2 worm cellular contexts compared by ENCODE assay signal in the genomic region with DNA sequence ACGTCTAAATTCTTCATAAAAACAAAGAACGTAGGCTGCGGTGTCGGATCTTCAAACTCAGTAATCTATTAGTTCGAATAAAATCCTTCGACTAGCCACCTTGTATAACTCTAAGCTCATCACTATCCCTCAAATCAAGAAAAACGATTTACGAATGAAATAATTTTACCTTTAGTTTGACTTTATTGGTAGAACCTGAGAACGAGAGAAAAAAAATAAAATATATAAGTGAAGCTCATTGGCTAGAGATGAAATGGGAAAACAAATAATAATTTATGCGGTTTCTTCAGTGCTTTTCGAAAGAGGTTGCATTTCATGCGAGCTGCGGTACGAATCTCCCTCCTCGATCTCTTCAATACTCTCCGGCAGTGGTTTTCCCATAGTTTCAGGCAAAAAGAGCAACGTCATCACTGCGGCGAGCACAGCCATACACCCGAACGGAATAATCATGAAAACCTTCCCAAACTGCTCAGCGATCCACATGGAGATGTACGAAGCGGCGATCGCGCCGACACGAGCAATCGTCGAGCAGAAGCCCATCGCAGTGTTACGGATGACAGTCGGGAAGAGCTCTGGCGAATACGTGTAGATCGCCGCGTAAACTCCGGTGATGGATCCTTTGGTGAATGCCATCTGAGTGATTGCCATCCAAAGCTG.
TF ChIP-seq lines count a peak whose summit lies in the region.

No protein-coding gene starts in this region.

TF ChIP-seq in whole organism, L1 larva, 84 proteins besides CTCF, POLR2A, EP300 and RAD21 (continued from another document):
- TF ChIP-seq pag-3 (tag; optimal IDR thresholded peaks at IDR 0.05; lab: Kevin White, UChicago; ENCODE audit: borderline replicate concordance, insufficient read depth) (no peak), nhr-71 (tag; optimal IDR thresholded peaks at IDR 0.05; lab: Kevin White, UChicago) (peak; percentile 81), irx-1 (tag; optimal IDR thresholded peaks at IDR 0.05; lab: Kevin White, UChicago) (no peak), nhr-47 (tag; optimal IDR thresholded peaks at IDR 0.05; lab: Kevin White, UChicago) (peak; percentile 67), lin-14 (GFP tag; optimal IDR thresholded peaks at IDR 0.05; lab: Kevin White, UChicago) (peak; percentile 36), snpc-4 (tag; optimal IDR thresholded peaks at IDR 0.05; lab: Kevin White, UChicago) (no peak), tbx-2 (tag; optimal IDR thresholded peaks at IDR 0.05; lab: Kevin White, UChicago) (peak; percentile 25)

TF ChIP-seq in whole organism, young adult, 124 proteins besides CTCF, POLR2A, EP300 and RAD21 (continued from another document):
- peak; percentile 72; the same call in 1 of the 2 replicates for TF ChIP-seq nhr-120 (GFP tag; IDR thresholded peaks at IDR 0.05; lab: Robert Waterston, UW)
- TF ChIP-seq nhr-90 (tag; optimal IDR thresholded peaks at IDR 0.05; lab: Kevin White, UChicago) = peak; percentile 93
- TF ChIP-seq ceh-79 (tag; optimal IDR thresholded peaks at IDR 0.05; lab: Kevin White, UChicago) = peak; percentile 94
- TF ChIP-seq F57C9.4 (tag; optimal IDR thresholded peaks at IDR 0.05; lab: Kevin White, UChicago) = no peak
- TF ChIP-seq madf-6 (GFP tag; IDR thresholded peaks at IDR 0.05; lab: Robert Waterston, UW) = peak; percentile 83
- TF ChIP-seq F39B2.1 (GFP tag; IDR thresholded peaks at IDR 0.05; lab: Robert Waterston, UW) = peak; percentile 94
- no peak for TF ChIP-seq lsy-27 (tag; optimal IDR thresholded peaks at IDR 0.05; lab: Kevin White, UChicago; ENCODE audit: borderline replicate concordance, insufficient read depth)
- TF ChIP-seq ceh-58 (GFP tag; IDR thresholded peaks at IDR 0.05; lab: Robert Waterston, UW) = no peak
- TF ChIP-seq F23B12.7 (tag; optimal IDR thresholded peaks at IDR 0.05; lab: Kevin White, UChicago; ENCODE audit: insufficient read depth) = peak; percentile 64
- TF ChIP-seq nhr-80 (tag; optimal IDR thresholded peaks at IDR 0.05; lab: Kevin White, UChicago) = peak; percentile 12
- peak; percentile 87 for TF ChIP-seq F52B5.7 (tag; optimal IDR thresholded peaks at IDR 0.05; lab: Kevin White, UChicago)
- TF ChIP-seq cebp-1 (GFP tag; IDR thresholded peaks at IDR 0.05; lab: Robert Waterston, UW) = peak; percentile 31; the same call in 1 of the 2 replicates
- peak; percentile 80 for TF ChIP-seq cebp-1 (tag; optimal IDR thresholded peaks at IDR 0.05; lab: Kevin White, UChicago)
- TF ChIP-seq lin-35 (GFP tag; optimal IDR thresholded peaks at IDR 0.05; lab: Kevin White, UChicago) = peak in 2 of 3 experiments; percentile 44 to 49
- peak; percentile 77; the same call in 1 of the 2 replicates for TF ChIP-seq egl-18 (GFP tag; IDR thresholded peaks at IDR 0.05; lab: Robert Waterston, UW)
- TF ChIP-seq dox-1 (GFP tag; IDR thresholded peaks at IDR 0.05; lab: Robert Waterston, UW) = peak; percentile 51
- TF ChIP-seq rec-8 (tag; optimal IDR thresholded peaks at IDR 0.05; lab: Kevin White, UChicago) = peak; percentile 46 to 48
- peak; percentile 83 for TF ChIP-seq lin-54 (GFP tag; optimal IDR thresholded peaks at IDR 0.05; lab: Kevin White, UChicago)
- TF ChIP-seq Y95B8A.8 (GFP tag; IDR thresholded peaks at IDR 0.05; lab: Robert Waterston, UW) = peak; percentile 85; the same call in 1 of the 2 replicates
- TF ChIP-seq tlf-1 (GFP tag; optimal IDR thresholded peaks at IDR 0.05; lab: Kevin White, UChicago) = peak; percentile 94
- peak; percentile 45; the same call in 1 of the 2 replicates for TF ChIP-seq C17E4.6 (GFP tag; IDR thresholded peaks at IDR 0.05; lab: Robert Waterston, UW)
- peak; percentile 82; the same call in 1 of the 2 replicates for TF ChIP-seq cebp-2 (GFP tag; IDR thresholded peaks at IDR 0.05; lab: Robert Waterston, UW)
- no peak for TF ChIP-seq lag-1 (GFP tag; IDR thresholded peaks at IDR 0.05; lab: Robert Waterston, UW)
- TF ChIP-seq snpc-3.4 (tag; optimal IDR thresholded peaks at IDR 0.05; lab: Kevin White, UChicago) = peak; percentile 61
- no peak for TF ChIP-seq ceh-91 (GFP tag; IDR thresholded peaks at IDR 0.05; lab: Robert Waterston, UW)
- TF ChIP-seq F37B4.10 (GFP tag; IDR thresholded peaks at IDR 0.05; lab: Robert Waterston, UW) = 0 out of 2 replicates have a peak, but pooled peaks have one; percentile 42
- TF ChIP-seq F22D6.2 (tag; optimal IDR thresholded peaks at IDR 0.05; lab: Kevin White, UChicago) = no peak
- no peak for TF ChIP-seq xnd-1 (tag; optimal IDR thresholded peaks at IDR 0.05; lab: Kevin White, UChicago)
- no peak for TF ChIP-seq aptf-2 (GFP tag; conservative IDR thresholded peaks at IDR 0.05; lab: Robert Waterston, UW)
- peak; percentile 58; the same call in 1 of the 2 replicates for TF ChIP-seq D2030.7 (GFP tag; IDR thresholded peaks at IDR 0.05; lab: Robert Waterston, UW)
TF ChIP-seq in whole organism, young adult: peak in this region for 84.
